Worm (Caenorhabditis elegans) whole organism, L4/young adult: ENCODE measurements around the gene Y54E2A.9.
A peak's percentile ranks its signal among the peaks of the same experiment; 100 is the strongest.

ENCODE experiments used
- W03F9.2 ChIP-seq: fragments of 150-350 bp; optimal IDR thresholded peaks from 2 replicates; lab custom pipeline; 2014; ENCODE audit warnings: missing biosample characterization, missing genetic modification characterization
- dao-5 ChIP-seq: sonication (generic microtip); optimal IDR thresholded peaks from 2 replicates; lab custom pipeline; 2016; ENCODE audit warnings: missing genotype, missing genetic modification characterization, moderate library complexity, missing compliant biosample characterization
- him-1 ChIP-seq: sonication (generic microtip); optimal IDR thresholded peaks from 2 replicates; lab custom pipeline; 2016; ENCODE audit warnings: missing genotype, missing genetic modification reagents, missing genetic modification characterization, missing compliant biosample characterization

DNA sequence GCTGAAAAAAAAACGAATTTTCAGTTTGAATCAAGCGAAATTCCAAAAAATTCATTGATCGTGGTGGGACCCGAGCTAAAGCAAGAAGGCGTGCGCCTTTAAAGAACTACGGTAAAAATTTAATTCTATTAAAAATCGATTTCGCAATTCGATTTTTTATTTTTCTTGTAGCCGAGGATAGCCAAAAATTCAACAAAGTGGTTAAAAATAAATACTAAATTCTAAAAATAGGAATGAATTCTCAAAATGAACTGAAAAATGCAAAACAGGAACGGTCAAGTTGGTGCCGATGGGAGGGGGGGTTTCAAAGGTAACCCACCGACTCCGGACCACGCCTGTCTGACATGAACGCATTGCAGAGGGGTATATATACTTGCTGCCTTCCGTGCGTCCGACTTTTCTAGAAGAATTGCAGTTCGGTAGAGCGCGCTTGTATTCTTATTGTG is 15.3 kb upstream of the Y54E2A.9 start:
- TF ChIP-seq W03F9.2 (tag; lab: Kevin White, UChicago): no peak
- peak; percentile 5 for TF ChIP-seq him-1 (tag; lab: Kevin White, UChicago)
- no peak for TF ChIP-seq dao-5
